Fruit fly (Drosophila melanogaster) whole organism, embryonic: Measurements from ENCODE around the gene Gr64a.

ENCODE experiments used
- CG10366 ChIP-seq: fragments of 200-800 bp; sonication (Bioruptor generic); IDR thresholded peaks from 2 replicates; pipeline ENCODE4 v1.3.6; 2022; ENCODE audit warnings: missing biosample characterization, missing genetic modification characterization
- CG11085 ChIP-seq: fragments of 200-800 bp; sonication (Bioruptor generic); IDR thresholded peaks from 2 replicates; pipeline ENCODE4 v1.3.6; 2022; ENCODE audit warnings: missing biosample characterization, missing genetic modification characterization
- CG12236 ChIP-seq: fragments of 200-800 bp; sonication (Bioruptor generic); optimal IDR thresholded peaks from 2 replicates; lab custom pipeline; 2016; ENCODE audit warnings: missing biosample characterization, missing genetic modification characterization
- CG14667 ChIP-seq: fragments of 200-800 bp; sonication (Bioruptor generic); IDR thresholded peaks from 2 replicates; pipeline ENCODE4 v1.3.6; 2022; ENCODE audit warnings: missing biosample characterization, missing genetic modification characterization
- CG1792 ChIP-seq: fragments of 200-800 bp; sonication (Bioruptor generic); optimal IDR thresholded peaks from 2 replicates; lab custom pipeline; 2016; ENCODE audit warnings: missing biosample characterization, missing genetic modification characterization
- CG34376 ChIP-seq: fragments of 200-800 bp; sonication (Bioruptor generic); optimal IDR thresholded peaks from 2 replicates; lab custom pipeline; 2018; ENCODE audit warnings: missing biosample characterization, mild to moderate bottlenecking, missing genetic modification characterization
- CG4360 ChIP-seq: fragments of 200-800 bp; sonication (Bioruptor generic); IDR thresholded peaks from 2 replicates; pipeline ENCODE4 v1.3.6; 2022; ENCODE audit warnings: missing biosample characterization, missing genetic modification characterization
- CG6689 ChIP-seq: fragments of 200-800 bp; sonication (Bioruptor generic); IDR thresholded peaks from 2 replicates; pipeline ENCODE4 v1.3.6; 2022; ENCODE audit warnings: missing biosample characterization, missing genetic modification characterization
- CG7987 ChIP-seq: fragments of 200-800 bp; sonication (Bioruptor generic); optimal IDR thresholded peaks from 2 replicates; lab custom pipeline; 2018; ENCODE audit warnings: missing biosample characterization, mild to moderate bottlenecking, missing genetic modification characterization, moderate library complexity
- CG8388 ChIP-seq: fragments of 200-800 bp; sonication (Bioruptor generic); optimal IDR thresholded peaks from 2 replicates; lab custom pipeline; 2019; ENCODE audit warnings: missing biosample characterization, mild to moderate bottlenecking, missing genetic modification characterization, moderate library complexity
- CG8765 ChIP-seq: fragments of 200-800 bp; sonication (Bioruptor generic); IDR thresholded peaks from 2 replicates; pipeline ENCODE4 v1.3.6; 2022; ENCODE audit warnings: missing biosample characterization, missing genetic modification characterization
- CTCF ChIP-seq: fragments of 200-800 bp; sonication (Bioruptor generic); optimal IDR thresholded peaks from 2 replicates; lab custom pipeline; 2017; ENCODE audit warnings: missing biosample characterization, mild to moderate bottlenecking, missing genetic modification characterization, moderate library complexity
- Dek ChIP-seq: fragments of 200-800 bp; sonication (Bioruptor generic); optimal IDR thresholded peaks from 3 replicates; lab custom pipeline; 2019; ENCODE audit warnings: missing biosample characterization, mild to moderate bottlenecking, missing genetic modification characterization, moderate library complexity
- Dfd ChIP-seq, 2 experiments: fragments of >200 bp; optimal IDR thresholded peaks; 2 replicates each; lab custom pipeline; 2017; ENCODE audit warnings: missing biosample characterization in 2 of 2, missing genetic modification characterization in 2 of 2
- E2f1 ChIP-seq: fragments of 200-800 bp; sonication (Bioruptor generic); IDR thresholded peaks from 2 replicates; pipeline ENCODE4 v1.3.6; 2022; ENCODE audit warnings: missing biosample characterization, missing genetic modification characterization
- Ets65A ChIP-seq: fragments of 200-800 bp; sonication (Bioruptor generic); peaks from one replicate; lab custom pipeline; 2016; ENCODE audit warnings: missing biosample characterization, missing genetic modification characterization
- Fer2 ChIP-seq: fragments of 200-800 bp; sonication (Bioruptor generic); optimal IDR thresholded peaks from 2 replicates; lab custom pipeline; 2018; ENCODE audit warnings: missing biosample characterization, mild to moderate bottlenecking, missing genetic modification characterization, moderate library complexity
- H15 ChIP-seq: fragments of 200-800 bp; sonication (Bioruptor generic); IDR thresholded peaks from 3 replicates; pipeline ENCODE4 v1.3.6; 2022; ENCODE audit warnings: missing biosample characterization, missing genetic modification characterization
- Hmr ChIP-seq: fragments of 200-800 bp; sonication (Bioruptor generic); optimal IDR thresholded peaks from 3 replicates; lab custom pipeline; 2017; ENCODE audit warnings: mild to moderate bottlenecking, missing biosample characterization, missing genetic modification reagents, missing genetic modification characterization
- Hr3 ChIP-seq: fragments of 200-800 bp; sonication (Bioruptor generic); optimal IDR thresholded peaks from 3 replicates; lab custom pipeline; 2016; ENCODE audit warnings: missing biosample characterization, missing genetic modification characterization
- Hr51 ChIP-seq, 2 experiments: fragments of 200-800 bp; sonication (Bioruptor generic); optimal IDR thresholded peaks; 2 replicates in 1 of 2; 3 replicates in 1 of 2; lab custom pipeline; 2016 to 2018; ENCODE audit warnings: missing biosample characterization in 2 of 2, missing genetic modification characterization in 2 of 2, mild to moderate bottlenecking in 1 of 2, moderate library complexity in 1 of 2
- Nf-YA ChIP-seq: fragments of 200-800 bp; sonication (Bioruptor generic); IDR thresholded peaks from 2 replicates; pipeline ENCODE4 v1.3.6; 2022; ENCODE audit warnings: missing biosample characterization, missing genetic modification characterization
- Nf-YB ChIP-seq: fragments of 200-800 bp; sonication (Bioruptor generic); optimal IDR thresholded peaks from 3 replicates; lab custom pipeline; 2019; ENCODE audit warnings: missing biosample characterization, mild to moderate bottlenecking, missing genetic modification characterization, moderate library complexity
- Oaz ChIP-seq: fragments of 200-800 bp; sonication (Bioruptor generic); IDR thresholded peaks from 2 replicates; pipeline ENCODE4 v1.3.6; 2022; ENCODE audit warnings: missing biosample characterization, missing genetic modification characterization
- Six4 ChIP-seq: fragments of 200-800 bp; sonication (Bioruptor generic); optimal IDR thresholded peaks from 2 replicates; lab custom pipeline; 2016; ENCODE audit warnings: missing biosample characterization, missing genetic modification characterization
- Sox100B ChIP-seq: fragments of 200-800 bp; sonication (Bioruptor generic); optimal IDR thresholded peaks from 3 replicates; lab custom pipeline; 2018; ENCODE audit warnings: missing biosample characterization, mild to moderate bottlenecking, missing genetic modification characterization
- Trl ChIP-seq, 3 experiments: fragments of >200 bp in 2 of 3; fragments of 200-800 bp in 1 of 3; sonication (Bioruptor generic) in 1 of 3; optimal IDR thresholded peaks; 2 replicates in 1 of 3; 3 replicates in 2 of 3; lab custom pipeline; 2016 to 2017; ENCODE audit warnings: missing biosample characterization in 1 of 3, missing genetic modification characterization in 1 of 3
- ash1 ChIP-seq: fragments of 200-800 bp; sonication (Bioruptor generic); optimal IDR thresholded peaks from 2 replicates; lab custom pipeline; 2018; ENCODE audit warnings: missing biosample characterization, mild to moderate bottlenecking, missing genetic modification characterization
- btn ChIP-seq: fragments of 200-800 bp; sonication (Bioruptor generic); optimal IDR thresholded peaks from 2 replicates; lab custom pipeline; 2016; ENCODE audit warnings: missing biosample characterization, missing genetic modification characterization
- caup ChIP-seq: fragments of 200-800 bp; sonication (Bioruptor generic); optimal IDR thresholded peaks from 3 replicates; lab custom pipeline; 2017; ENCODE audit warnings: missing biosample characterization, mild to moderate bottlenecking, missing genetic modification characterization, moderate library complexity; ENCODE audit not compliant: severe bottlenecking
- crol ChIP-seq: fragments of 200-800 bp; sonication (Bioruptor generic); IDR thresholded peaks from 2 replicates; pipeline ENCODE4 v1.3.6; 2022; ENCODE audit warnings: missing biosample characterization, missing genetic modification characterization
- dan ChIP-seq: fragments of 200-800 bp; sonication (Bioruptor generic); IDR thresholded peaks from 2 replicates; pipeline ENCODE4 v1.3.6; 2022; ENCODE audit warnings: missing biosample characterization, missing genetic modification characterization
- eve ChIP-seq, 2 experiments: fragments of >200 bp; optimal IDR thresholded peaks; 2 replicates each; lab custom pipeline; 2017; ENCODE audit warnings: missing biosample characterization in 2 of 2, missing genetic modification characterization in 2 of 2
- kay ChIP-seq: fragments of 200-800 bp; sonication (Bioruptor generic); optimal IDR thresholded peaks from 2 replicates; lab custom pipeline; 2016; ENCODE audit warnings: missing biosample characterization, missing genetic modification characterization
- luna ChIP-seq: fragments of 200-800 bp; sonication (Bioruptor generic); optimal IDR thresholded peaks from 2 replicates; lab custom pipeline; 2016; ENCODE audit warnings: missing biosample characterization, missing genetic modification characterization
- nerfin-1 ChIP-seq: fragments of 200-800 bp; sonication (Bioruptor generic); optimal IDR thresholded peaks from 3 replicates; lab custom pipeline; 2019; ENCODE audit warnings: missing biosample characterization, mild to moderate bottlenecking, missing genetic modification characterization, moderate library complexity
- oc ChIP-seq: fragments of 200-800 bp; sonication (Bioruptor generic); optimal IDR thresholded peaks from 2 replicates; lab custom pipeline; 2018; ENCODE audit warnings: missing biosample characterization, mild to moderate bottlenecking, missing genetic modification characterization, moderate library complexity
- sr ChIP-seq: fragments of 200-800 bp; sonication (Bioruptor generic); IDR thresholded peaks from 3 replicates; pipeline ENCODE4 v1.3.6; 2022; ENCODE audit warnings: missing biosample characterization, missing genetic modification characterization
- ssp ChIP-seq: fragments of 200-800 bp; sonication (Bioruptor generic); IDR thresholded peaks from 2 replicates; pipeline ENCODE4 v1.3.6; 2022; ENCODE audit warnings: missing biosample characterization, missing genetic modification characterization
- sug ChIP-seq: fragments of 200-800 bp; optimal IDR thresholded peaks from 2 replicates; lab custom pipeline; 2019; ENCODE audit warnings: missing biosample characterization, mild to moderate bottlenecking, missing genetic modification characterization, moderate library complexity
- trh ChIP-seq: fragments of 200-800 bp; sonication (Bioruptor generic); optimal IDR thresholded peaks from 2 replicates; lab custom pipeline; 2016; ENCODE audit warnings: missing biosample characterization, missing genetic modification characterization
- zen ChIP-seq: fragments of 200-800 bp; sonication (Bioruptor generic); optimal IDR thresholded peaks from 3 replicates; lab custom pipeline; 2018; ENCODE audit warnings: missing biosample characterization, mild to moderate bottlenecking, missing genetic modification characterization, moderate library complexity

Gene Gr64a

dm6 chr3L:4025738-4026505 lies 647 bp upstream of the Gr64a start, which contains the start of gene CG11594 (continued):
- peak; percentile 60 for TF ChIP-seq CG34376 (GFP tag; lab: Kevin White, UChicago)
- TF ChIP-seq Nf-YB (GFP tag; lab: Kevin White, UChicago) = no peak
- TF ChIP-seq E2f1 (GFP tag; lab: Robert Waterston, UW) = no peak

- TF ChIP-seq Fer2 (no peak), CG7987 (GFP tag; lab: Kevin White, UChicago) (no peak), eve (GFP tag; optimal IDR thresholded peaks at IDR 0.05; lab: Kevin White, UChicago) (no peak), Six4 (GFP tag; lab: Kevin White, UChicago) (no peak), CG14667 (GFP tag; lab: Robert Waterston, UW) (no peak), sug (no peak), sr (GFP tag; lab: Robert Waterston, UW) (no peak), CG8765 (GFP tag; lab: Robert Waterston, UW) (no peak), dan (GFP tag; lab: Robert Waterston, UW) (no peak), Hr51 (GFP tag; optimal IDR thresholded peaks at IDR 0.05; lab: Kevin White, UChicago) (no peak), CG11085 (no peak), Sox100B (GFP tag; lab: Kevin White, UChicago) (no peak), nerfin-1 (tag; lab: Kevin White, UChicago) (no peak), CG10366 (no peak), Trl (optimal IDR thresholded peaks at IDR 0.05; lab: Kevin White, UChicago) (no peak), Trl (GFP tag; optimal IDR thresholded peaks at IDR 0.05; lab: Kevin White, UChicago) (no peak), CG1792 (no peak)
These were observed 1.7 kb downstream of the Gr64a start, which contains the start of the genes Gr64b and Gr64c for dm6 chr3L:4028305-4028704. Gene Gr64b (plus strand): TSS chr3L:4028605. Gene Gr64c (plus strand): TSS chr3L:4028605.

dm6 chr3L:4031762-4032161 lies 5.2 kb downstream of the Gr64a start, which contains the start of the genes Gr64d and Gr64e:
Gene Gr64d (plus strand): TSS chr3L:4032062.
Gene Gr64e (plus strand): TSS chr3L:4032141.
- peak; percentile 56 for TF ChIP-seq Ets65A (GFP tag; lab: Kevin White, UChicago)
- no peak for TF ChIP-seq ash1 (GFP tag; lab: Kevin White, UChicago)

dm6 chr3L:4035499-4035898 lies 8.9 kb downstream of the Gr64a start, which contains the start of gene Gr64f:
Gene Gr64f (plus strand): TSS chr3L:4035799.
- peak; percentile 21 for TF ChIP-seq zen (tag; lab: Kevin White, UChicago)
- no peak for TF ChIP-seq Nf-YA

dm6 chr3L:4040247-4040925 lies 13.8 kb downstream of the Gr64a start, which contains the start of the genes CG11593 and Rcd5:
Gene CG11593 (minus strand): TSS chr3L:4040482.
Gene Rcd5 (plus strand): TSS chr3L:4040529.
- TF ChIP-seq Six4 (GFP tag; lab: Kevin White, UChicago) = no peak
- peak; percentile 100 for TF ChIP-seq CG4360 (GFP tag; lab: Robert Waterston, UW)
- TF ChIP-seq luna (GFP tag; lab: Kevin White, UChicago) = no peak
- peak; percentile 55 for TF ChIP-seq CG8388 (GFP tag; lab: Kevin White, UChicago)
- peak; percentile 80 for TF ChIP-seq ssp (GFP tag; lab: Robert Waterston, UW)
- peak; percentile 75 for TF ChIP-seq kay (GFP tag; lab: Kevin White, UChicago)
- TF ChIP-seq Hmr (GFP tag; lab: Kevin White, UChicago) = peak; percentile 80
- peak in 1 of 2 experiments; percentile 39 for TF ChIP-seq Hr51 (GFP tag; optimal IDR thresholded peaks at IDR 0.05; lab: Kevin White, UChicago)
- peak; percentile 88 for TF ChIP-seq CG6689 (GFP tag; lab: Robert Waterston, UW)
- TF ChIP-seq oc (tag; lab: Kevin White, UChicago) = no peak
- TF ChIP-seq Dfd (GFP tag; optimal IDR thresholded peaks at IDR 0.05; lab: Kevin White, UChicago) = peak in 1 of 2 experiments; percentile 27
- no peak for TF ChIP-seq CG12236 (GFP tag; lab: Kevin White, UChicago)
- TF ChIP-seq btn (GFP tag; lab: Kevin White, UChicago) = no peak
- peak; percentile 64 for TF ChIP-seq caup (GFP tag; lab: Kevin White, UChicago)
- TF ChIP-seq Hr3 (GFP tag; lab: Kevin White, UChicago) = peak; percentile 83
- peak; percentile 68 for TF ChIP-seq Oaz
- peak; percentile 20; the same call in 1 of the 2 replicates for TF ChIP-seq crol (GFP tag; lab: Robert Waterston, UW)
- TF ChIP-seq trh (GFP tag; lab: Kevin White, UChicago) = peak; percentile 29
- peak; percentile 50 for TF ChIP-seq CTCF (GFP tag; lab: Kevin White, UChicago)
- TF ChIP-seq H15 = peak; percentile 64
- no peak for TF ChIP-seq Dek (tag; lab: Kevin White, UChicago)
- TF ChIP-seq CG1792 = no peak
